Worm (Caenorhabditis elegans): ENCODE results near the gene asp-4.

DNA sequence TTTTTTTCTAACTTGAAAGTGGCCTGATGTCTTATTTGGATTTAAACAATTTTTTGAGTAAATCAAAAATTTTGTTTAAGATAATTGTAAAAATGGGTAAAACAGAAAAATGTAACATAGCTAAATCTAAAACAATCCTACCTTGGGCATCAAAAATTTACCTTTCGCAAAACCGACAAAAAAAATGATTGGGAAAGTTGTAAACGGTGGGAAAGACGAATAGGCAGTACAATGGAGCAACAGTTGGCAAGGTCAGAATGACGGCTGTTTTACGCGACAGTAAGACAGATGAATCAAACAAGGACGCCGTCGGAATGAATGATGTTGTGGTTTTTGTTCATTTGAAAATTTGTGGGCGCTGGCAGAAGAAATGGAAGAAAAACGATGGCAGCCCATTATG, 46.8 kb downstream of the asp-4 start:
- TF ChIP-seq nhr-25 (tag; optimal IDR thresholded peaks at IDR 0.05) (no peak), nhr-77 (tag; optimal IDR thresholded peaks at IDR 0.05) (no peak), ztf-11 (tag; optimal IDR thresholded peaks at IDR 0.05) (no peak), ztf-4 (tag; optimal IDR thresholded peaks at IDR 0.05) (no peak), aly-2 (tag; optimal IDR thresholded peaks at IDR 0.05) (no peak), R02D3.7 (tag; optimal IDR thresholded peaks at IDR 0.05) (no peak)
